Worm (Caenorhabditis elegans): ENCODE data around the gene mrps-23.

Gene mrps-23

DNA sequence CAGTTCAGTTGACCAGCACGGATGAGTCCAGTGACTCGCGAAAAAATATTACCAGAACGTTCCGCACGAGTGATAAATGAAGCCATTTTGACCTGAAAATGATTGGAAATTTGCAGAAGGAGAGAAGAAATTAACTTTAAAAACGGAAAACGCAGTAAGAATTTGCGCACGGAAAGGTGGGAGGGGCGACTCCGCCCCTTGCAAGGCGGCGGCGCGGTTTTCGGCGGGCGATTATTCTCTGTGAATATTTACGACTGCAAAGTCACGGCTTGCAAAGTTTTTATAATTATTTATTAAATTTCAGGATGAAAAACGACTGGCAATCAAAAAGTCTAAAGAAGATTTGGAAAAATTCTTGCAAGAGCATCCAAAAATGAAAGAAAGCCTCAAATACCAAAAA, at the start of gene mrps-23:
TSS of gene mrps-23 (minus strand) at position 92 of the 400 bp plus-strand sequence.
- TF ChIP-seq hmg-4 (GFP tag; optimal IDR thresholded peaks at IDR 0.05), result peak; percentile 7
- TF ChIP-seq ama-1 (optimal IDR thresholded peaks at IDR 0.05), result no peak

- TF ChIP-seq F13C5.2 (tag; optimal IDR thresholded peaks at IDR 0.05), result no peak
- no peak for TF ChIP-seq ets-7 (tag; optimal IDR thresholded peaks at IDR 0.05)
- no peak for TF ChIP-seq B0310.2 (tag; optimal IDR thresholded peaks at IDR 0.05)
- TF ChIP-seq ceh-36 (tag; optimal IDR thresholded peaks at IDR 0.05), result no peak
- TF ChIP-seq tbx-11 (GFP tag; IDR thresholded peaks at IDR 0.05), result no peak
- no peak for TF ChIP-seq flt-1 (GFP tag; IDR thresholded peaks at IDR 0.05)
- no peak for TF ChIP-seq pes-1 (GFP tag; IDR thresholded peaks at IDR 0.05)
- TF ChIP-seq aly-1 (tag; optimal IDR thresholded peaks at IDR 0.05), result no peak
- TF ChIP-seq hmg-4 (GFP tag; optimal IDR thresholded peaks at IDR 0.05), result no peak
- no peak for TF ChIP-seq hmbx-1 (tag; optimal IDR thresholded peaks at IDR 0.05)
- TF ChIP-seq scrt-1 (GFP tag; IDR thresholded peaks at IDR 0.05), result no peak
- TF ChIP-seq sea-1 (GFP tag; conservative IDR thresholded peaks at IDR 0.05), result no peak
Observed at ce11 chrIII:9570869-9571268, 47.4 kb upstream of the mrps-23 start.

DNA sequence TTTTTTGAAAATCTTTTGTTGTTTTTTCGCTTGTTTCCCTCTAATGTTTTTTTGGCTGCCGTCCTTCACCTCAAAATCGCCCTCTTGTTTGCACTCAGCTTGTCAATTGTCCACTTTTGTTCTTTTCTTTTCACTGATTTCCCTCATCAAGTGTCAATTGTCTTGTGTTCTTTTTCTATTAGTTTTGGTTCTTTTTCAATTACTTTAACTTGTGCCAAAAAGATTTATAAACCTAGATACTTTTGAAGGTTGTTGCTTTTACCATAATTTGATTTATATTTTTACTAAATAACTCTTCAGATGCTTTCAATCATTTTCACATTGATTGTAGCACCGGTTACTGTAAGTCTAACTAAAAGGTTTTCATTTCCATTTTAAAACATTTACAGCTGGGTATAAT, 45.0 kb upstream of the mrps-23 start, which contains the start of gene C48B4.13:
TSS of gene C48B4.13 (plus strand) at position 301 of the 400 bp plus-strand sequence.
- TF ChIP-seq ets-7 (tag; optimal IDR thresholded peaks at IDR 0.05), result no peak
- TF ChIP-seq tbx-37 (GFP tag; conservative IDR thresholded peaks at IDR 0.05), result no peak
- no peak for TF ChIP-seq flt-1 (GFP tag; IDR thresholded peaks at IDR 0.05)
- no peak for TF ChIP-seq ama-1 (optimal IDR thresholded peaks at IDR 0.05)
- no peak for TF ChIP-seq scrt-1 (GFP tag; IDR thresholded peaks at IDR 0.05)

ce11 chrIII:9565973-9566372, 42.5 kb upstream of the mrps-23 start, which contains the start of gene C48B4.11:
TSS of gene C48B4.11 (minus strand) at chrIII:9566115.
- TF ChIP-seq tbx-37 (GFP tag; conservative IDR thresholded peaks at IDR 0.05), result no peak
- no peak for TF ChIP-seq ets-7 (tag; optimal IDR thresholded peaks at IDR 0.05)
- no peak for TF ChIP-seq hmbx-1 (tag; optimal IDR thresholded peaks at IDR 0.05)

DNA sequence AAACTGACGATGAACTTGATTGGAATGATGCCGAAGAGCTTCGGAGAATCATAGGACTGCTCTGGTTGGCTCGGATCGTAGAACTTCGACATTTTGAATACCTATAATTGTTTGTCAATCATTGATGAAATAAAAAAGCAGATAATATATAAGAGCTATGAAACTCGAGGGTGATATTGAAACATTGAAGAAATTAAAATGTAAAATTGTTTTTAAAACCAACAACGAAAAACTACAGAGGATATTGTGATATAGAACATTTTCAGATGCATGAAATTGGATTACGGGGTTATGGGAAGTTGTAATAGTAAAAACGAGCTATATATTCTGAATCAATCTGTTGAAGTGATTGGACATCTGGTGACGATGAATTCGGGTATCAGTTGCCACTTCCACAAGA, 40.9 kb upstream of the mrps-23 start, which contains the start of gene C48B4.10:
TSS of gene C48B4.10 (minus strand) at position 101 of the 400 bp plus-strand sequence.
- TF ChIP-seq scrt-1 (GFP tag; IDR thresholded peaks at IDR 0.05) (no peak), hnd-1 (tag; optimal IDR thresholded peaks at IDR 0.05) (no peak), tra-4 (tag; optimal IDR thresholded peaks at IDR 0.05) (no peak), ama-1 (optimal IDR thresholded peaks at IDR 0.05) (no peak), sea-1 (GFP tag; conservative IDR thresholded peaks at IDR 0.05) (no peak), tbx-11 (GFP tag; IDR thresholded peaks at IDR 0.05) (no peak), ceh-36 (tag; optimal IDR thresholded peaks at IDR 0.05) (no peak), tbx-37 (GFP tag; conservative IDR thresholded peaks at IDR 0.05) (no peak), aly-1 (tag; optimal IDR thresholded peaks at IDR 0.05) (no peak), hmg-4 (GFP tag; optimal IDR thresholded peaks at IDR 0.05) (no peak), flt-1 (GFP tag; IDR thresholded peaks at IDR 0.05) (no peak), B0310.2 (tag; optimal IDR thresholded peaks at IDR 0.05) (no peak)

DNA sequence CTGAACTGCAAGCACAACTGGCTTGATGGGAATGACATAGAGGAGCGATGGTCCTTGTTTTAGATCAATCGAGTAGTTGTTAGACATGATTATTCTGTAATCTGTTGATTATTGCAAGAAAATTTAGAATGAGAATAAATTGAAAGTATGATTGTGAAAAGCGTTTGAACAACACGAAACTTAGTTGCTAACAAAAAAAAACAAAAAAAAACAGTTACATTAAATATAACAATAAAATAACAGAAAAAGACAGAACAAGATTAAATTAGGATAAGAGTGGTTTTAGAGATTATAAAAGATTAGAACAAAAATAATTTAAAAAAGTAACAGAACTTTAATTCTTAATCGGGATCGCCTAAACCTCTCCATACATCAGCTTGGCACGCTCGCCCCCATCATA, 39.8 kb upstream of the mrps-23 start, which contains the start of gene C48B4.9:
TSS of gene C48B4.9 (minus strand) at position 101 of the 400 bp plus-strand sequence.
- TF ChIP-seq aly-1 (tag; optimal IDR thresholded peaks at IDR 0.05) (no peak), tbx-37 (GFP tag; conservative IDR thresholded peaks at IDR 0.05) (no peak), tbx-11 (GFP tag; IDR thresholded peaks at IDR 0.05) (no peak), hmbx-1 (tag; optimal IDR thresholded peaks at IDR 0.05) (no peak), sea-1 (GFP tag; conservative IDR thresholded peaks at IDR 0.05) (no peak), ets-7 (tag; optimal IDR thresholded peaks at IDR 0.05) (no peak), hmg-4 (GFP tag; optimal IDR thresholded peaks at IDR 0.05) (no peak), ceh-36 (tag; optimal IDR thresholded peaks at IDR 0.05) (no peak), pes-1 (GFP tag; IDR thresholded peaks at IDR 0.05) (no peak), ceh-13 (GFP tag; optimal IDR thresholded peaks at IDR 0.05) (no peak), F13C5.2 (tag; optimal IDR thresholded peaks at IDR 0.05) (no peak), scrt-1 (GFP tag; IDR thresholded peaks at IDR 0.05) (no peak), flt-1 (GFP tag; IDR thresholded peaks at IDR 0.05) (no peak), hnd-1 (tag; optimal IDR thresholded peaks at IDR 0.05) (no peak), B0310.2 (tag; optimal IDR thresholded peaks at IDR 0.05) (no peak), tra-4 (tag; optimal IDR thresholded peaks at IDR 0.05) (no peak), ama-1 (optimal IDR thresholded peaks at IDR 0.05) (no peak)

DNA sequence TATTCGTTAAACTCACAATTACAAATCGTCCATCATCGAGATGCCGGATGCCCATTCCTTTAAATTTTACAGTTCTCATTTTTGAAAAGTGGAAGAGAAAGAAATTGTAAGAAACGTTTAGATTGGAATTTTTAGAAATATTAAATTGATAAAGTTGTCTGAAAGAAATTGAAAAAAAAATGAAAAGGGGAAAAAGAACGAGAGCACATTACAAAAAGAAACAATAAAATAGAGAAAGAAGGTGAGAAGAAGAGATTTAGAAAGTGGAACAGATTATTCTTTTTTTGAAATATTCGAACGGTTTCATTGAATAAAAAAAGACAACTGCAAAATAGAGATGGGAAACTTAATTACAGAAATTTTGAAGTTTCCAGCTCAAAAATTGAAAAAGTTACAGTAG, 37.7 kb upstream of the mrps-23 start, which contains the start of gene C48B4.8:
TSS of gene C48B4.8 (minus strand) at position 101 of the 400 bp plus-strand sequence.
- no peak for TF ChIP-seq tbx-37 (GFP tag; conservative IDR thresholded peaks at IDR 0.05)
- no peak for TF ChIP-seq scrt-1 (GFP tag; IDR thresholded peaks at IDR 0.05)
- no peak for TF ChIP-seq F13C5.2 (tag; optimal IDR thresholded peaks at IDR 0.05)
- no peak for TF ChIP-seq flt-1 (GFP tag; IDR thresholded peaks at IDR 0.05)
- TF ChIP-seq pes-1 (GFP tag; IDR thresholded peaks at IDR 0.05), result no peak
- TF ChIP-seq aly-1 (tag; optimal IDR thresholded peaks at IDR 0.05), result no peak
- no peak for TF ChIP-seq sea-1 (GFP tag; conservative IDR thresholded peaks at IDR 0.05)
- no peak for TF ChIP-seq hnd-1 (tag; optimal IDR thresholded peaks at IDR 0.05)
- TF ChIP-seq tbx-11 (GFP tag; IDR thresholded peaks at IDR 0.05), result no peak
- no peak for TF ChIP-seq tra-4 (tag; optimal IDR thresholded peaks at IDR 0.05)
- no peak for TF ChIP-seq hmg-4 (GFP tag; optimal IDR thresholded peaks at IDR 0.05)
- TF ChIP-seq ceh-13 (GFP tag; optimal IDR thresholded peaks at IDR 0.05), result no peak
- TF ChIP-seq B0310.2 (tag; optimal IDR thresholded peaks at IDR 0.05), result no peak
- no peak for TF ChIP-seq ama-1 (optimal IDR thresholded peaks at IDR 0.05)
- TF ChIP-seq ceh-36 (tag; optimal IDR thresholded peaks at IDR 0.05), result no peak
- TF ChIP-seq hmbx-1 (tag; optimal IDR thresholded peaks at IDR 0.05), result no peak
- no peak for TF ChIP-seq ets-7 (tag; optimal IDR thresholded peaks at IDR 0.05)

DNA sequence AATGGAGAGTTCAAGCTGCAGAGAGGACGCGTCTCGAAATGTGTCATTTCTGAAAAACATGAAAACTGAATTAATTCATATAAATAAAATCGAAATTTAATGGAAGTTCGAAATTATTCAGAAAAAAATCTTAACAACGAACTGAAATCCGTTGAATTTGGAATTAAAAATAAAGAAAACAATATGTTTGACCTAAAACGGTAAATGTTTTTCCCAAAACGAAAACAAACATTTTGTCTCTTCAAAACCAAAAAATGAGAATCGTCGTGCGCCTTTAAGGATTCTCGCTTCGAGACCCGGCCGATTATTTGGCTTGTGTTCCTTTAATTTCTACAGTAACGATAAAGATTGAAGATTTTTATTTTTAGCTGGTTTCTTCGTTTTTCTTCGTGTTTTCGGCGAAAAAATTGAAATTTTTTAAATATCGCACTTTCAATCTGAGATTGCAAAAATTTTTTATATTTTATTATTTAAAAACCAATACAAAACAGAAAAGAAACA, 36.0 kb upstream of the mrps-23 start, which contains the start of gene C48B4.7:
TSS of gene C48B4.7 (minus strand) at position 51 of the 501 bp plus-strand sequence.
- TF ChIP-seq hnd-1 (tag; optimal IDR thresholded peaks at IDR 0.05) (no peak), ceh-36 (tag; optimal IDR thresholded peaks at IDR 0.05) (no peak), tbx-37 (GFP tag; conservative IDR thresholded peaks at IDR 0.05) (no peak), ama-1 (optimal IDR thresholded peaks at IDR 0.05) (no peak), tbx-11 (GFP tag; IDR thresholded peaks at IDR 0.05) (no peak), aly-1 (tag; optimal IDR thresholded peaks at IDR 0.05) (no peak), F13C5.2 (tag; optimal IDR thresholded peaks at IDR 0.05) (no peak), ets-7 (tag; optimal IDR thresholded peaks at IDR 0.05) (no peak), flt-1 (GFP tag; IDR thresholded peaks at IDR 0.05) (no peak), hmg-4 (GFP tag; optimal IDR thresholded peaks at IDR 0.05) (no peak), tra-4 (tag; optimal IDR thresholded peaks at IDR 0.05) (no peak), pes-1 (GFP tag; IDR thresholded peaks at IDR 0.05) (no peak), sea-1 (GFP tag; conservative IDR thresholded peaks at IDR 0.05) (no peak)

Data from whole organism, early embryonic.